Fruit fly (Drosophila melanogaster) whole organism, embryonic: ENCODE results near the gene Parg.
A peak's percentile ranks its signal among the peaks of the same experiment; 100 is the strongest.

ENCODE experiments used
- Atf3 ChIP-seq: fragments of 200-800 bp; sonication (Bioruptor generic); optimal IDR thresholded peaks from 3 replicates; lab custom pipeline; 2016; ENCODE audit warnings: missing biosample characterization, missing genetic modification characterization
- BEAF-32 ChIP-seq: fragments of 200-800 bp; sonication (Bioruptor generic); optimal IDR thresholded peaks from 3 replicates; lab custom pipeline; 2017; ENCODE audit warnings: missing biosample characterization, missing genetic modification characterization, mild to moderate bottlenecking, moderate library complexity, missing genetic modification reagents
- Bteb2 ChIP-seq: fragments of 200-800 bp; sonication (Bioruptor generic); optimal IDR thresholded peaks from 2 replicates; lab custom pipeline; 2016; ENCODE audit warnings: missing biosample characterization, missing genetic modification characterization
- C15 ChIP-seq: fragments of 200-800 bp; sonication (Bioruptor generic); IDR thresholded peaks from 3 replicates; pipeline ENCODE4 v1.3.6; 2022; ENCODE audit warnings: missing biosample characterization, missing genetic modification characterization
- CG10321 ChIP-seq: fragments of 200-800 bp; sonication (Bioruptor generic); IDR thresholded peaks from 2 replicates; pipeline ENCODE4 v1.3.6; 2022; ENCODE audit warnings: missing biosample characterization, missing genetic modification characterization
- CG10462 ChIP-seq: fragments of 200-800 bp; sonication (Bioruptor generic); optimal IDR thresholded peaks from 2 replicates; lab custom pipeline; 2016; ENCODE audit warnings: missing biosample characterization, missing genetic modification characterization
- CG10959 ChIP-seq: fragments of 200-800 bp; sonication (Bioruptor generic); IDR thresholded peaks from 2 replicates; pipeline ENCODE4 v1.3.6; 2022; ENCODE audit warnings: missing biosample characterization, missing genetic modification characterization
- CG12942 ChIP-seq: fragments of 200-800 bp; sonication (Bioruptor generic); optimal IDR thresholded peaks from 3 replicates; lab custom pipeline; 2016; ENCODE audit warnings: missing biosample characterization, missing genetic modification characterization
- CG14050 ChIP-seq: fragments of 200-800 bp; sonication (Bioruptor generic); IDR thresholded peaks from 3 replicates; pipeline ENCODE4 v1.3.6; 2022; ENCODE audit warnings: missing biosample characterization, missing genetic modification characterization
- CG16779 ChIP-seq: fragments of 200-800 bp; sonication (Bioruptor generic); IDR thresholded peaks from 2 replicates; pipeline ENCODE4 v1.3.6; 2022; ENCODE audit warnings: missing biosample characterization, missing genetic modification characterization
- CG3407 ChIP-seq: fragments of 200-800 bp; sonication (Bioruptor generic); optimal IDR thresholded peaks from 2 replicates; lab custom pipeline; 2018; ENCODE audit warnings: missing biosample characterization, mild to moderate bottlenecking, missing genetic modification characterization
- CG3995 ChIP-seq: fragments of 200-800 bp; sonication (Bioruptor generic); optimal IDR thresholded peaks from 3 replicates; lab custom pipeline; 2016; ENCODE audit warnings: missing biosample characterization, missing genetic modification characterization
- CG42726 ChIP-seq: fragments of 200-800 bp; sonication (Bioruptor generic); IDR thresholded peaks from 2 replicates; pipeline ENCODE4 v1.3.6; 2022; ENCODE audit warnings: missing biosample characterization, missing genetic modification characterization; ENCODE audit not compliant: partially characterized antibody
- CG4404 ChIP-seq: fragments of 200-800 bp; sonication (Bioruptor generic); IDR thresholded peaks from 2 replicates; pipeline ENCODE4 v1.3.6; 2022; ENCODE audit warnings: missing biosample characterization, missing genetic modification characterization
- CG4617 ChIP-seq: fragments of 200-800 bp; sonication (Bioruptor generic); optimal IDR thresholded peaks from 3 replicates; lab custom pipeline; 2016; ENCODE audit warnings: missing biosample characterization, missing genetic modification characterization, borderline replicate concordance
- CG6272 ChIP-seq: fragments of 200-800 bp; sonication (Bioruptor generic); IDR thresholded peaks from 2 replicates; pipeline ENCODE4 v1.3.6; 2022; ENCODE audit warnings: missing biosample characterization, missing genetic modification characterization
- CG9215 ChIP-seq: fragments of 200-800 bp; sonication (Bioruptor generic); IDR thresholded peaks from 2 replicates; pipeline ENCODE4 v1.3.6; 2022; ENCODE audit warnings: missing biosample characterization, missing genetic modification characterization
- CG9817 ChIP-seq: fragments of 200-800 bp; sonication (Bioruptor generic); optimal IDR thresholded peaks from 2 replicates; lab custom pipeline; 2018; ENCODE audit warnings: missing biosample characterization, mild to moderate bottlenecking, missing genetic modification characterization, moderate library complexity
- Chrac-16 ChIP-seq: fragments of 200-800 bp; sonication (Bioruptor generic); optimal IDR thresholded peaks from 3 replicates; lab custom pipeline; 2016; ENCODE audit warnings: missing biosample characterization, missing genetic modification characterization
- Dip3 ChIP-seq: fragments of 200-800 bp; sonication (Bioruptor generic); optimal IDR thresholded peaks from 3 replicates; lab custom pipeline; 2016; ENCODE audit warnings: missing biosample characterization, missing genetic modification characterization
- Doc3 ChIP-seq: fragments of 200-800 bp; sonication (Bioruptor generic); IDR thresholded peaks from 3 replicates; pipeline ENCODE4 v1.3.6; 2022; ENCODE audit warnings: missing biosample characterization, missing genetic modification characterization; ENCODE audit not compliant: partially characterized antibody
- Elba2 ChIP-seq: fragments of 200-800 bp; sonication (Bioruptor generic); optimal IDR thresholded peaks from 3 replicates; lab custom pipeline; 2016; ENCODE audit warnings: missing biosample characterization, missing genetic modification characterization
- HmgD ChIP-seq: fragments of 200-800 bp; sonication (Bioruptor generic); optimal IDR thresholded peaks from 3 replicates; lab custom pipeline; 2016; ENCODE audit warnings: missing biosample characterization, missing genetic modification characterization
- Hmr ChIP-seq: fragments of 200-800 bp; sonication (Bioruptor generic); optimal IDR thresholded peaks from 3 replicates; lab custom pipeline; 2017; ENCODE audit warnings: mild to moderate bottlenecking, missing biosample characterization, missing genetic modification reagents, missing genetic modification characterization
- Optix ChIP-seq: fragments of 200-800 bp; sonication (Bioruptor generic); IDR thresholded peaks from 3 replicates; pipeline ENCODE4 v1.3.6; 2022; ENCODE audit warnings: missing biosample characterization, missing genetic modification characterization
- Pdp1 ChIP-seq, 2 experiments: fragments of 200-800 bp; sonication (Bioruptor generic); optimal IDR thresholded peaks; 3 replicates each; lab custom pipeline; 2016; ENCODE audit warnings: missing biosample characterization in 2 of 2, missing genetic modification characterization in 2 of 2, mild to moderate bottlenecking in 1 of 2, moderate library complexity in 1 of 2
- Ptx1 ChIP-seq: fragments of 200-800 bp; sonication (Bioruptor generic); IDR thresholded peaks from 2 replicates; pipeline ENCODE4 v1.3.6; 2022; ENCODE audit warnings: missing biosample characterization, missing genetic modification characterization
- Trl ChIP-seq, 3 experiments: fragments of >200 bp in 2 of 3; fragments of 200-800 bp in 1 of 3; sonication (Bioruptor generic) in 1 of 3; optimal IDR thresholded peaks; 2 replicates in 1 of 3; 3 replicates in 2 of 3; lab custom pipeline; 2016 to 2017; ENCODE audit warnings: missing biosample characterization in 1 of 3, missing genetic modification characterization in 1 of 3
- Vsx1 ChIP-seq: fragments of 200-800 bp; sonication (Bioruptor generic); optimal IDR thresholded peaks from 2 replicates; lab custom pipeline; 2017; ENCODE audit warnings: missing biosample characterization, mild to moderate bottlenecking, missing genetic modification characterization, missing genetic modification reagents
- Xbp1 ChIP-seq: fragments of 200-800 bp; sonication (Bioruptor generic); optimal IDR thresholded peaks from 3 replicates; lab custom pipeline; 2016; ENCODE audit warnings: missing biosample characterization, mild to moderate bottlenecking, missing genetic modification characterization
- Xrp1 ChIP-seq: fragments of 200-800 bp; sonication (Bioruptor generic); IDR thresholded peaks from 2 replicates; pipeline ENCODE4 v1.3.6; 2022; ENCODE audit warnings: missing biosample characterization, missing genetic modification characterization
- bowl ChIP-seq: fragments of 200-800 bp; sonication (Bioruptor generic); IDR thresholded peaks from 2 replicates; pipeline ENCODE4 v1.3.6; 2022; ENCODE audit warnings: missing biosample characterization, missing genetic modification characterization
- bsh ChIP-seq, 2 experiments: fragments of 200-800 bp; sonication (Bioruptor generic); optimal IDR thresholded peaks; 2 replicates each; lab custom pipeline; 2017 to 2018; ENCODE audit warnings: mild to moderate bottlenecking in 2 of 2, missing biosample characterization in 2 of 2, missing genetic modification characterization in 2 of 2, moderate library complexity in 1 of 2
- chinmo ChIP-seq: fragments of 200-800 bp; sonication (Bioruptor generic); IDR thresholded peaks from 4 replicates; pipeline ENCODE4 v1.3.6; 2022; ENCODE audit warnings: missing biosample characterization, missing genetic modification characterization; ENCODE audit not compliant: partially characterized antibody
- da ChIP-seq: fragments of 200-800 bp; sonication (Bioruptor generic); optimal IDR thresholded peaks from 2 replicates; lab custom pipeline; 2016; ENCODE audit warnings: missing biosample characterization, missing genetic modification characterization
- dysf ChIP-seq: fragments of 200-800 bp; sonication (Bioruptor generic); IDR thresholded peaks from 3 replicates; pipeline ENCODE4 v1.3.6; 2022; ENCODE audit warnings: missing biosample characterization, missing genetic modification characterization
- esg ChIP-seq: fragments of 200-800 bp; sonication (Bioruptor generic); conservative IDR thresholded peaks from 2 replicates; pipeline ENCODE4 v1.3.6; 2022; ENCODE audit warnings: missing biosample characterization, missing genetic modification characterization
- gt ChIP-seq: fragments of 200-800 bp; sonication (Bioruptor generic); IDR thresholded peaks from 2 replicates; pipeline ENCODE4 v1.3.6; 2022; ENCODE audit warnings: missing biosample characterization, missing genetic modification characterization
- ken ChIP-seq: fragments of 200-800 bp; sonication (Bioruptor generic); IDR thresholded peaks from 3 replicates; pipeline ENCODE4 v1.3.6; 2022; ENCODE audit warnings: missing biosample characterization, missing genetic modification characterization
- lab ChIP-seq: fragments of 200-800 bp; sonication (Bioruptor generic); optimal IDR thresholded peaks from 3 replicates; lab custom pipeline; 2017; ENCODE audit warnings: missing biosample characterization, missing genetic modification characterization, mild to moderate bottlenecking, moderate library complexity, missing genetic modification reagents
- luna ChIP-seq: fragments of 200-800 bp; sonication (Bioruptor generic); optimal IDR thresholded peaks from 2 replicates; lab custom pipeline; 2016; ENCODE audit warnings: missing biosample characterization, missing genetic modification characterization
- mld ChIP-seq: fragments of 200-800 bp; sonication (Bioruptor generic); IDR thresholded peaks from 3 replicates; pipeline ENCODE4 v1.3.6; 2022; ENCODE audit warnings: missing biosample characterization, missing genetic modification characterization; ENCODE audit not compliant: partially characterized antibody
- nerfin-2 ChIP-seq: fragments of 200-800 bp; sonication (Bioruptor generic); IDR thresholded peaks from 2 replicates; pipeline ENCODE4 v1.3.6; 2022; ENCODE audit warnings: missing biosample characterization, missing genetic modification characterization; ENCODE audit not compliant: partially characterized antibody
- nmo ChIP-seq: fragments of 200-800 bp; sonication (Bioruptor generic); optimal IDR thresholded peaks from 2 replicates; lab custom pipeline; 2018; ENCODE audit warnings: missing biosample characterization, mild to moderate bottlenecking, missing genetic modification characterization, moderate library complexity
- shn ChIP-seq: fragments of 200-800 bp; sonication (Bioruptor generic); optimal IDR thresholded peaks from 3 replicates; lab custom pipeline; 2016; ENCODE audit warnings: missing biosample characterization, missing genetic modification characterization
- slbo ChIP-seq: fragments of 200-800 bp; sonication (Bioruptor generic); IDR thresholded peaks from 2 replicates; pipeline ENCODE4 v1.3.6; 2022; ENCODE audit warnings: missing biosample characterization, missing genetic modification characterization
- trh ChIP-seq: fragments of 200-800 bp; sonication (Bioruptor generic); optimal IDR thresholded peaks from 2 replicates; lab custom pipeline; 2016; ENCODE audit warnings: missing biosample characterization, missing genetic modification characterization
- unc-4 ChIP-seq: fragments of 200-800 bp; sonication (Bioruptor generic); IDR thresholded peaks from 2 replicates; pipeline ENCODE4 v1.3.6; 2022; ENCODE audit warnings: missing biosample characterization, missing genetic modification characterization; ENCODE audit not compliant: partially characterized antibody
- zf30C ChIP-seq: fragments of 200-800 bp; sonication (Bioruptor generic); optimal IDR thresholded peaks from 3 replicates; lab custom pipeline; 2018; ENCODE audit warnings: missing biosample characterization, mild to moderate bottlenecking, missing genetic modification characterization

The Parg gene

DNA sequence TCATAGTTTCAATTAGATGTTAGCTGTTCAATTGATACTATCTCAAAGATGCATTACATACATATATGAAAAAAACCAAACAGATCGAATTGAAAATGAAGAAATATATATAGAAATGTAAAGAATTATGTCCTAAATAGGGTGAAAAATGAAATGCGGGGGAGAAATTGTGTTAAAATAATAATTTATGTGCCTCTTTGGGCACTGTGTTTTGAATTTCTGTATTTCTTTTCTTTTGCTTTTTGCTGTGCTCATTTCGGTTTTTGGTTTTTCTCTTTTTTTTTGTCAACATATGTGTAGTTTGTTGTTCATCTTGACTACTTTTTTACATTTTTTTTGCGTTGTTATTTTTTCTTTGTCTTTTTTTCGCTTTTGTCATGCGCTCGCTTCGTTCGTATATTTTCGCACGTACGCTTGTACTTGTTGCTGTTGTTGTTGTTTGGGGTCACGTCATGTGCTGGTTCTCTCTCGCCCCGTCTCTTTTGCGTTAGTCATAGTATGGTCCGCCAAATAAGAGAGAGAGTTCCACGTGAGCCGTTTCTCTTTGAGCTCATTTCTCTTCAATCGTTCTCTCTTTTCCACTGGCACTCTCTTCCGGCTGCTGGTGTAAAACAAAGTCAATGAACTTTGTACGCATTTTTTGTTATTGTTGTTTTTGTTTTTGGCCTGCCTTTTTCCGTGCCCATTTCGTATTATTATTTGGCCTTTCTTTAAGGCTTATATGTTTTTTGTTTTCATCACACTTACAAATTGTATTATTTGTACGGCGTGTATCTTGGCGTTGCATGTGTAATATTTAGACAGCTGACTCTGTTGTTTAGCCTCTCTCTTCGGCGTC lies 24.1 kb upstream of the Parg start (continued):
- TF ChIP-seq mld (GFP tag; lab: Robert Waterston, UW) (no peak), Optix (GFP tag; lab: Robert Waterston, UW) (no peak), BEAF-32 (GFP tag; lab: Kevin White, UChicago) (no peak), CG16779 (no peak), lab (GFP tag; lab: Kevin White, UChicago) (no peak), CG3995 (GFP tag; lab: Kevin White, UChicago) (no peak), zf30C (GFP tag; lab: Kevin White, UChicago) (no peak), Xbp1 (GFP tag; lab: Kevin White, UChicago) (no peak), bsh (GFP tag; optimal IDR thresholded peaks at IDR 0.05; lab: Kevin White, UChicago) (peak in 1 of 2 experiments; percentile 86), nerfin-2 (GFP tag; lab: Robert Waterston, UW) (no peak), CG6272 (GFP tag; lab: Robert Waterston, UW) (no peak), HmgD (GFP tag; lab: Kevin White, UChicago) (no peak), CG9817 (tag; lab: Kevin White, UChicago) (no peak), dysf (GFP tag; lab: Robert Waterston, UW) (no peak), C15 (GFP tag; lab: Robert Waterston, UW) (no peak), CG12942 (GFP tag; lab: Kevin White, UChicago) (no peak), CG14050 (GFP tag; lab: Robert Waterston, UW) (no peak), CG4617 (GFP tag; lab: Kevin White, UChicago) (no peak), Chrac-16 (no peak), Trl (optimal IDR thresholded peaks at IDR 0.05; lab: Kevin White, UChicago) (peak; percentile 98 to 99), Trl (GFP tag; optimal IDR thresholded peaks at IDR 0.05; lab: Kevin White, UChicago) (no peak), gt (GFP tag; lab: Robert Waterston, UW) (no peak), Pdp1 (GFP tag; optimal IDR thresholded peaks at IDR 0.05; lab: Kevin White, UChicago) (no peak), esg (no peak), da (GFP tag; lab: Kevin White, UChicago) (no peak), slbo (peak; percentile 34; the same call in 1 of the 2 replicates), CG4404 (no peak), Ptx1 (GFP tag; lab: Robert Waterston, UW) (no peak), Vsx1 (GFP tag; lab: Kevin White, UChicago) (no peak)

DNA sequence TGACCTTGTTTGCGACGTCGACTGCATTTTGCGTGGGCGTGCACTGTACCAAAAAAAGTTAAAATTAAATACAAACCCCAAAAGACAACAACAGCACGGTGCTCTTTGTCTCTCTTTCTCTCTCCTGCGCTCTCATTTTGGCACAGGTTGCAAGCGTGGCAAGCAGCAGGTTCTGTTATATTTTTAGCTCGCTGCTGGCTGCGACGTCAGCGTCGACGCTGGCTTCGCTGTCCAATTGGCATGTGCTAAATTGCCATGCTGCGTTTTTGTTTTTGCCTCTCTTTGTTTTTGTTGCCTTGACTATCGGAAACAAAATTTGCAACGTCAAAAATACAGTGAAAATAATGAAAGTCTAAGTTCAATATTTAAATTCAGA lies 23.5 kb upstream of the Parg start:
- no peak for TF ChIP-seq Atf3 (GFP tag; lab: Kevin White, UChicago)
- no peak for TF ChIP-seq shn (GFP tag; lab: Kevin White, UChicago)
- no peak for TF ChIP-seq Hmr (GFP tag; lab: Kevin White, UChicago)
- TF ChIP-seq Doc3 (GFP tag; lab: Robert Waterston, UW), result no peak
- no peak for TF ChIP-seq CG42726 (GFP tag; lab: Robert Waterston, UW)
- no peak for TF ChIP-seq CG9215 (GFP tag; lab: Robert Waterston, UW)
- no peak for TF ChIP-seq CG10321 (GFP tag; lab: Robert Waterston, UW)
- TF ChIP-seq Bteb2 (GFP tag; lab: Kevin White, UChicago), result no peak
- TF ChIP-seq Dip3, result no peak
- TF ChIP-seq nmo, result no peak
- no peak for TF ChIP-seq CG10462 (GFP tag; lab: Kevin White, UChicago)
- no peak for TF ChIP-seq unc-4 (GFP tag; lab: Robert Waterston, UW)
- no peak for TF ChIP-seq CG10959
- TF ChIP-seq CG3407 (GFP tag; lab: Kevin White, UChicago), result no peak
- TF ChIP-seq trh (GFP tag; lab: Kevin White, UChicago), result no peak
- no peak for TF ChIP-seq ken (GFP tag; lab: Robert Waterston, UW)
- TF ChIP-seq Elba2, result peak; percentile 80
- no peak for TF ChIP-seq luna
- TF ChIP-seq CG12942 (GFP tag; lab: Kevin White, UChicago), result no peak
- no peak for TF ChIP-seq bowl (GFP tag; lab: Robert Waterston, UW)
- 0 out of 4 replicates have a peak, but pooled peaks have one; percentile 44 for TF ChIP-seq chinmo
- peak; percentile 73 for TF ChIP-seq zf30C (GFP tag; lab: Kevin White, UChicago)
- no peak for TF ChIP-seq Xrp1 (GFP tag; lab: Robert Waterston, UW)
